Worm (Caenorhabditis elegans) whole organism, L1 larva: ENCODE results near the gene pqn-71.

ENCODE experiments used
- C04F5.9 ChIP-seq: sonication (generic microtip); optimal IDR thresholded peaks from 2 replicates; lab custom pipeline; 2016; ENCODE audit warnings: missing genetic modification characterization, missing compliant biosample characterization
- C16A3.4 ChIP-seq: fragments of 150-350 bp; optimal IDR thresholded peaks from 2 replicates; lab custom pipeline; 2014; ENCODE audit warnings: missing biosample characterization, missing genetic modification characterization
- F16B12.6 ChIP-seq: fragments of 150-350 bp; optimal IDR thresholded peaks from 2 replicates; lab custom pipeline; 2014; ENCODE audit warnings: missing biosample characterization, missing genetic modification characterization
- aha-1 ChIP-seq: fragments of 150-350 bp; optimal IDR thresholded peaks from 2 replicates; lab custom pipeline; 2014; ENCODE audit warnings: missing biosample characterization, missing genetic modification characterization
- alr-1 ChIP-seq: fragments of 200-800 bp; sonication (Bioruptor generic); optimal IDR thresholded peaks from 2 replicates; lab custom pipeline; 2018; ENCODE audit warnings: borderline replicate concordance, mild to moderate bottlenecking, missing genetic modification characterization, missing compliant biosample characterization
- ceh-90 ChIP-seq: sonication (generic microtip); optimal IDR thresholded peaks from 2 replicates; lab custom pipeline; 2016; ENCODE audit warnings: missing genetic modification characterization, missing compliant biosample characterization
- ces-1 ChIP-seq: fragments of 150-350 bp; optimal IDR thresholded peaks from 2 replicates; lab custom pipeline; 2014; ENCODE audit warnings: missing biosample characterization, missing genetic modification reagents, missing genetic modification characterization
- dpl-1 ChIP-seq, 3 experiments: fragments of 150-350 bp in 2 of 3; sonication (generic microtip) in 1 of 3; optimal IDR thresholded peaks; 2 replicates each; lab custom pipeline; 2014 to 2017; ENCODE audit warnings: missing biosample characterization in 3 of 3, missing genetic modification characterization in 3 of 3, missing genetic modification reagents in 3 of 3
- efl-1 ChIP-seq, 4 experiments: fragments of 150-350 bp; optimal IDR thresholded peaks in 3 of 4; peaks in 1 of 4; 1 replicate in 1 of 4; 2 replicates in 3 of 4; lab custom pipeline; 2014; ENCODE audit warnings: missing biosample characterization in 2 of 4, missing genetic modification characterization in 2 of 4, missing genetic modification reagents in 2 of 4
- efl-3 ChIP-seq: fragments of 200-800 bp; sonication (Bioruptor generic); optimal IDR thresholded peaks from 2 replicates; lab custom pipeline; 2018; ENCODE audit warnings: mild to moderate bottlenecking, missing genetic modification characterization, missing compliant biosample characterization
- elt-3 ChIP-seq, 6 experiments: fragments of 150-350 bp in 1 of 6; sonication (generic microtip); optimal IDR thresholded peaks; 2 replicates each; lab custom pipeline; 2017 to 2018; ENCODE audit warnings: missing biosample characterization in 6 of 6, missing genetic modification characterization in 6 of 6, inconsistent platforms in 1 of 6
- fkh-8 ChIP-seq: sonication (generic microtip); optimal IDR thresholded peaks from 2 replicates; lab custom pipeline; 2016; ENCODE audit warnings: mild to moderate bottlenecking, missing genetic modification characterization, missing compliant biosample characterization
- fos-1 ChIP-seq: fragments of 150-350 bp; optimal IDR thresholded peaks from 2 replicates; lab custom pipeline; 2014; ENCODE audit warnings: missing biosample characterization, missing genetic modification characterization
- irx-1 ChIP-seq: sonication (generic microtip); optimal IDR thresholded peaks from 2 replicates; lab custom pipeline; 2016; ENCODE audit warnings: missing genetic modification characterization, missing compliant biosample characterization
- isw-1 ChIP-seq: fragments of 200-800 bp; sonication (Bioruptor generic); IDR thresholded peaks from 2 replicates; pipeline ENCODE4 v1.3.6; 2022; ENCODE audit warnings: missing genetic modification characterization, missing compliant biosample characterization
- lin-13 ChIP-seq: fragments of 150-350 bp; optimal IDR thresholded peaks from 2 replicates; lab custom pipeline; 2014; ENCODE audit warnings: missing biosample characterization, missing genetic modification reagents, missing genetic modification characterization
- lin-14 ChIP-seq: fragments of 200-800 bp; sonication (Bioruptor generic); optimal IDR thresholded peaks from 2 replicates; lab custom pipeline; 2018; ENCODE audit warnings: mild to moderate bottlenecking, missing genetic modification characterization, moderate library complexity, missing compliant biosample characterization
- lin-39 ChIP-seq: fragments of 150-350 bp; optimal IDR thresholded peaks from 2 replicates; lab custom pipeline; 2014; ENCODE audit warnings: missing biosample characterization, missing genetic modification reagents, missing genetic modification characterization
- lir-3 ChIP-seq: sonication (generic microtip); optimal IDR thresholded peaks from 2 replicates; lab custom pipeline; 2016; ENCODE audit warnings: mild to moderate bottlenecking, missing genetic modification characterization, moderate library complexity, missing compliant biosample characterization; ENCODE audit not compliant: poor library complexity
- mab-9 ChIP-seq: fragments of 200-800 bp; sonication (Bioruptor generic); IDR thresholded peaks from 2 replicates; pipeline ENCODE4 v1.3.6; 2022; ENCODE audit warnings: missing genetic modification reagents, missing genetic modification characterization, missing compliant biosample characterization
- mdl-1 ChIP-seq, 2 experiments: fragments of 150-350 bp; optimal IDR thresholded peaks; 2 replicates each; lab custom pipeline; 2014 to 2017; ENCODE audit warnings: missing biosample characterization in 2 of 2, missing genetic modification characterization in 2 of 2, inconsistent platforms in 1 of 2
- nhr-19 ChIP-seq: fragments of 200-800 bp; sonication (Bioruptor generic); conservative IDR thresholded peaks from 2 replicates; pipeline ENCODE4 v1.3.6; 2022; ENCODE audit warnings: missing genetic modification characterization, missing compliant biosample characterization
- nhr-20 ChIP-seq: sonication (generic microtip); optimal IDR thresholded peaks from 2 replicates; lab custom pipeline; 2016; ENCODE audit warnings: mild to moderate bottlenecking, missing genetic modification characterization, missing compliant biosample characterization
- nhr-76 ChIP-seq: sonication (generic microtip); optimal IDR thresholded peaks from 2 replicates; lab custom pipeline; 2017; ENCODE audit warnings: missing biosample characterization, missing genetic modification characterization
- nhr-85 ChIP-seq: sonication (generic microtip); peaks from one replicate; lab custom pipeline; 2016; ENCODE audit warnings: missing genetic modification characterization, inconsistent platforms, missing compliant biosample characterization
- nhr-90 ChIP-seq: sonication (generic microtip); optimal IDR thresholded peaks from 2 replicates; lab custom pipeline; 2016; ENCODE audit warnings: mild to moderate bottlenecking, missing genetic modification characterization, missing compliant biosample characterization; ENCODE audit not compliant: poor library complexity
- pag-3 ChIP-seq: sonication (generic microtip); optimal IDR thresholded peaks from 2 replicates; lab custom pipeline; 2017; ENCODE audit warnings: missing genetic modification characterization, mild to moderate bottlenecking, missing compliant biosample characterization, antibody characterized with exemption, borderline replicate concordance; ENCODE audit not compliant: insufficient read depth
- pax-3 ChIP-seq: fragments of 200-800 bp; sonication (Bioruptor generic); optimal IDR thresholded peaks from 2 replicates; lab custom pipeline; 2018; ENCODE audit warnings: mild to moderate bottlenecking, missing genetic modification characterization, moderate library complexity, missing compliant biosample characterization
- pqm-1 ChIP-seq: sonication (generic microtip); optimal IDR thresholded peaks from 3 replicates; lab custom pipeline; 2017; ENCODE audit warnings: missing biosample characterization, missing genetic modification characterization
- snpc-4 ChIP-seq: fragments of 150-350 bp; optimal IDR thresholded peaks from 2 replicates; lab custom pipeline; 2014; ENCODE audit warnings: missing biosample characterization, missing genetic modification characterization
- sox-4 ChIP-seq: sonication (generic microtip); optimal IDR thresholded peaks from 2 replicates; lab custom pipeline; 2016; ENCODE audit warnings: missing genetic modification characterization, missing compliant biosample characterization
- sup-37 ChIP-seq: fragments of 200-800 bp; sonication (Bioruptor generic); optimal IDR thresholded peaks from 2 replicates; lab custom pipeline; 2018; ENCODE audit warnings: mild to moderate bottlenecking, missing genetic modification characterization, missing compliant biosample characterization
- tbx-2 ChIP-seq: sonication (generic microtip); optimal IDR thresholded peaks from 2 replicates; lab custom pipeline; 2016; ENCODE audit warnings: missing genetic modification characterization, missing compliant biosample characterization
- tlp-1 ChIP-seq: fragments of 150-350 bp; optimal IDR thresholded peaks from 2 replicates; lab custom pipeline; 2014; ENCODE audit warnings: missing biosample characterization, missing genetic modification characterization
- unc-130 ChIP-seq: fragments of 150-350 bp; optimal IDR thresholded peaks from 2 replicates; lab custom pipeline; 2017; ENCODE audit warnings: missing biosample characterization, missing genetic modification characterization, inconsistent platforms
- unc-98 ChIP-seq: fragments of 200-800 bp; sonication (Bioruptor generic); IDR thresholded peaks from 2 replicates; pipeline ENCODE4 v1.3.6; 2022; ENCODE audit warnings: missing genetic modification characterization, missing compliant biosample characterization
- vab-15 ChIP-seq: sonication (generic microtip); optimal IDR thresholded peaks from 2 replicates; lab custom pipeline; 2017; ENCODE audit warnings: missing genotype, mild to moderate bottlenecking, missing genetic modification characterization, missing compliant biosample characterization
- xbp-1 ChIP-seq: sonication (generic microtip); optimal IDR thresholded peaks from 2 replicates; lab custom pipeline; 2016; ENCODE audit warnings: missing genetic modification characterization, missing compliant biosample characterization
- zip-4 ChIP-seq: fragments of 200-800 bp; sonication (Bioruptor generic); optimal IDR thresholded peaks from 2 replicates; lab custom pipeline; 2018; ENCODE audit warnings: mild to moderate bottlenecking, missing genetic modification characterization, moderate library complexity, missing compliant biosample characterization
- ztf-4 ChIP-seq: fragments of 150-350 bp; optimal IDR thresholded peaks from 2 replicates; lab custom pipeline; 2014; ENCODE audit warnings: missing biosample characterization, missing genetic modification characterization

The pqn-71 gene

DNA sequence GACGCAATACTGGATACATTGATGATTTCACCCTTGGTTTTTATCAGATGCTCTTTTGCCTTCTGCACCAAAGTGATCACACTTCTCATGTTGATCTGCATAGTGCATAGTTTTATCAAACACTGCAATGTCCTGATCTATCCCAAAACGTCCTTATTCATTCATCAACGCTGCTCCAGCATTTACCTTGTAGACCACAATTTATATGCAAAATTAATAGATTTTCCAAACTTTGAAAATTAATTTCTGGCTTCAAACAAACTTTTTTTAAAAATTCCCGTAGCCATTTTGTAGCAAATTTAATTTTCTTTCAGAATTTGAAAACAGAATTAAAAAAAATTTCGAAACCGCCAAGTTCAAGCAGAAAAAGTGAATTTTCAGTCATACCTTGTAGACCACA lies 19.1 kb downstream of the pqn-71 start, which contains the start of gene C06B8.3:
C06B8.3 (minus strand) TSS at position 101 of the 400 bp plus-strand sequence.
- TF ChIP-seq vab-15 (tag; lab: Kevin White, UChicago) (no peak), aha-1 (tag; lab: Kevin White, UChicago) (no peak), tlp-1 (tag; lab: Kevin White, UChicago) (no peak), ces-1 (GFP tag; lab: Kevin White, UChicago) (no peak), alr-1 (tag; lab: Kevin White, UChicago) (no peak), mab-9 (GFP tag; lab: Robert Waterston, UW) (no peak), lin-39 (no peak), pag-3 (tag; lab: Kevin White, UChicago) (no peak), elt-3 (tag; optimal IDR thresholded peaks at IDR 0.05; lab: Kevin White, UChicago) (no peak)

DNA sequence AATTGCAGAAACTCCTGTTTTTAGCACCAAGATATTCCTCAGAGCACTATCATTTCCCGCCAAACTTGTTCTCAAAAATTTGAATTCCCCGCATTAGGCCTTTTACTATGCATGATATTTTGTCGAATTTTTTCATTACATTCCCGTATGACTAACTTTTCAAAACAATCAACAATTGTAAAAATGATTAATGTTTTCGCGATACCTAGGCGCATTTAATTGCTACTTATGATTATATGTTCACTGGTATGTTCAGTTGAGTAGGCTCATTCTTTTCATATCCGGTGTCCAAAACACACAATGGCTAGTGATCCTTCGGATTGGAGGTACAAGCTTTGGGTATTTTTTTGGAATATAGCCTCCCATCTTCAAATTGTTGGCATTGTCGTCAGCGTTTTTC lies 22.3 kb downstream of the pqn-71 start, which contains the start of gene srw-21:
srw-21 (plus strand) TSS at position 301 of the 400 bp plus-strand sequence.
- no peak for TF ChIP-seq unc-130
- no peak for TF ChIP-seq pqm-1
- TF ChIP-seq fkh-8 (tag; lab: Kevin White, UChicago), result no peak
- no peak for TF ChIP-seq irx-1
- TF ChIP-seq fos-1 (tag; lab: Kevin White, UChicago), result no peak
- TF ChIP-seq ceh-90 (tag; lab: Kevin White, UChicago), result no peak
- TF ChIP-seq pax-3, result no peak
- no peak for TF ChIP-seq C04F5.9 (tag; lab: Kevin White, UChicago)
- TF ChIP-seq isw-1 (GFP tag; lab: Robert Waterston, UW), result no peak
- no peak for TF ChIP-seq nhr-76
- no peak for TF ChIP-seq alr-1 (tag; lab: Kevin White, UChicago)
- TF ChIP-seq tbx-2 (tag; lab: Kevin White, UChicago), result no peak
- TF ChIP-seq nhr-19, result no peak
- TF ChIP-seq ztf-4 (tag; lab: Kevin White, UChicago), result no peak
- TF ChIP-seq sup-37, result no peak
- TF ChIP-seq nhr-85, result no peak
- no peak for TF ChIP-seq mdl-1 (tag; optimal IDR thresholded peaks at IDR 0.05; lab: Kevin White, UChicago)
- TF ChIP-seq, all 84 proteins: peak for 0

DNA sequence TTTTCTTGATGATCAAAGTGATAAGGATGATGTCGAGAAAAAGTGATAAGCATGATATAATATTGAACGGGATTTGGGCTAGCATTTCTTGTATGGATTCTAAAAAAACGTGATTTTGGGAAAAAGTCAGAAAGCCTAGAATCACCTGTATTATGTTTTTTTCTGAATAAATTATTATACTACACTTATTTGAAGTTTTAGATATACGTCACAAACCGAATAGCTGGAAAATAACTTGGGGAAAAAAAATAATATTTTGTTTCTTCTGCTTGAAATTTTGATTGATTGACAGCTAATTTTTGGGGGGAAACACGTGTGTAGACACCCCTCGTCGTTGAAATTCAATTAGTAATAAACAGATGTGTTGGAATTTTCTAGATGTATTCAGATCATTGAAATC lies 27.0 kb downstream of the pqn-71 start, which contains the start of gene str-264:
str-264 (minus strand) TSS at position 101 of the 400 bp plus-strand sequence.
- TF ChIP-seq zip-4 (no peak), efl-3 (no peak), aha-1 (tag; lab: Kevin White, UChicago) (no peak), xbp-1 (no peak), F16B12.6 (tag; lab: Kevin White, UChicago) (no peak), unc-98 (GFP tag; lab: Robert Waterston, UW) (no peak), mab-9 (GFP tag; lab: Robert Waterston, UW) (no peak)

ce11 chrV:15493680-15494079 lies 28.2 kb downstream of the pqn-71 start, which contains the start of gene srh-218:
srh-218 (plus strand) TSS chrV:15493980.
- no peak for TF ChIP-seq aha-1 (tag; lab: Kevin White, UChicago)
- no peak for TF ChIP-seq lin-14 (GFP tag; lab: Kevin White, UChicago)
- no peak for TF ChIP-seq C16A3.4 (tag; lab: Kevin White, UChicago)
- TF ChIP-seq sup-37, result no peak
- TF ChIP-seq nhr-76, result no peak
- TF ChIP-seq nhr-85, result no peak
- TF ChIP-seq lir-3 (tag; lab: Kevin White, UChicago), result no peak
- TF ChIP-seq nhr-90, result no peak
- no peak for TF ChIP-seq snpc-4 (tag; lab: Kevin White, UChicago)
- no peak for TF ChIP-seq nhr-20 (tag; lab: Kevin White, UChicago)
- TF ChIP-seq lin-13 (GFP tag; lab: Kevin White, UChicago), result no peak
- TF ChIP-seq sox-4 (tag; lab: Kevin White, UChicago), result no peak
- TF ChIP-seq efl-3, result no peak
- TF ChIP-seq efl-1 (optimal IDR thresholded peaks at IDR 0.05; lab: Kevin White, UChicago), result no peak
- no peak for TF ChIP-seq efl-1 (GFP tag; optimal IDR thresholded peaks at IDR 0.05 in 1 of 2; lab: Kevin White, UChicago)
- TF ChIP-seq irx-1, result no peak
- TF ChIP-seq dpl-1 (GFP tag; optimal IDR thresholded peaks at IDR 0.05; lab: Kevin White, UChicago), result no peak
- TF ChIP-seq, all 84 proteins: peak for 0
